Worm (Caenorhabditis elegans) whole organism, young adult: ENCODE results near the gene C14A6.7.

Source experiments
- B0019.2 ChIP-seq: fragments of 200-800 bp; sonication (Bioruptor generic); conservative IDR thresholded peaks from 2 replicates; pipeline ENCODE4 v1.3.6; 2022; ENCODE audit warnings: missing genetic modification reagents, missing genetic modification characterization, missing compliant biosample characterization
- B0336.3 ChIP-seq: fragments of 200-800 bp; sonication (Bioruptor generic); IDR thresholded peaks from 2 replicates; pipeline ENCODE4 v1.3.6; 2022; ENCODE audit warnings: missing genetic modification characterization, missing compliant biosample characterization
- F10E7.11 ChIP-seq: sonication (generic microtip); optimal IDR thresholded peaks from 2 replicates; lab custom pipeline; 2017; ENCODE audit warnings: mild to moderate bottlenecking, missing genetic modification characterization, moderate library complexity, missing compliant biosample characterization
- F33H1.4 ChIP-seq: fragments of 200-800 bp; sonication (Bioruptor generic); IDR thresholded peaks from 2 replicates; pipeline ENCODE4 v1.3.6; 2022; ENCODE audit warnings: missing genetic modification reagents, missing genetic modification characterization, missing compliant biosample characterization
- F57A8.1 ChIP-seq: fragments of 200-800 bp; sonication (Bioruptor generic); optimal IDR thresholded peaks from 2 replicates; lab custom pipeline; 2018; ENCODE audit warnings: mild to moderate bottlenecking, missing genetic modification characterization, moderate library complexity, missing compliant biosample characterization
- K11D2.4 ChIP-seq: fragments of 200-800 bp; sonication (Bioruptor generic); IDR thresholded peaks from 2 replicates; pipeline ENCODE4 v1.3.6; 2022; ENCODE audit warnings: missing genetic modification reagents, missing genetic modification characterization, missing compliant biosample characterization
- K12H6.12 ChIP-seq: fragments of 200-800 bp; sonication (Bioruptor generic); optimal IDR thresholded peaks from 2 replicates; lab custom pipeline; 2018; ENCODE audit warnings: mild to moderate bottlenecking, missing genetic modification characterization, missing compliant biosample characterization
- T07F8.4 ChIP-seq: sonication (generic microtip); optimal IDR thresholded peaks from 2 replicates; lab custom pipeline; 2016; ENCODE audit warnings: mild to moderate bottlenecking, missing genetic modification characterization, moderate library complexity, missing compliant biosample characterization
- Y53F4B.3 ChIP-seq: fragments of 200-800 bp; sonication (Bioruptor generic); IDR thresholded peaks from 2 replicates; pipeline ENCODE4 v1.3.6; 2022; ENCODE audit warnings: missing genetic modification reagents, missing genetic modification characterization, missing compliant biosample characterization
- ama-1 ChIP-seq, 3 experiments: fragments of 150-350 bp in 1 of 3; sonication (generic microtip) in 2 of 3; optimal IDR thresholded peaks; 2 replicates each; lab custom pipeline; 2014 to 2018; ENCODE audit warnings: missing biosample characterization in 2 of 3, missing genetic modification characterization in 2 of 3, missing genetic modification reagents in 2 of 3
- aptf-3 ChIP-seq: fragments of 200-800 bp; sonication (Bioruptor generic); IDR thresholded peaks from 2 replicates; pipeline ENCODE4 v1.3.6; 2022; ENCODE audit warnings: missing genetic modification characterization, missing compliant biosample characterization
- chd-7 ChIP-seq: sonication (generic microtip); optimal IDR thresholded peaks from 2 replicates; lab custom pipeline; 2016; ENCODE audit warnings: mild to moderate bottlenecking, missing genetic modification characterization, moderate library complexity, missing compliant biosample characterization
- dox-1 ChIP-seq: fragments of 200-800 bp; sonication (Bioruptor generic); IDR thresholded peaks from 2 replicates; pipeline ENCODE4 v1.3.6; 2022; ENCODE audit warnings: missing genetic modification reagents, missing genetic modification characterization, missing compliant biosample characterization
- dpl-1 ChIP-seq: fragments of 150-350 bp; optimal IDR thresholded peaks from 2 replicates; lab custom pipeline; 2014; ENCODE audit warnings: missing biosample characterization, missing genetic modification reagents, missing genetic modification characterization
- efl-1 ChIP-seq: fragments of 150-350 bp; optimal IDR thresholded peaks from 2 replicates; lab custom pipeline; 2014; ENCODE audit warnings: missing biosample characterization, missing genetic modification reagents, missing genetic modification characterization
- egl-44 ChIP-seq: fragments of 200-800 bp; sonication (Bioruptor generic); IDR thresholded peaks from 2 replicates; pipeline ENCODE4 v1.3.6; 2022; ENCODE audit warnings: missing genetic modification reagents, missing genetic modification characterization, missing compliant biosample characterization
- ekl-4 ChIP-seq: fragments of 200-800 bp; sonication (Bioruptor generic); IDR thresholded peaks from 2 replicates; pipeline ENCODE4 v1.3.6; 2022; ENCODE audit warnings: missing genetic modification reagents, missing genetic modification characterization, missing compliant biosample characterization
- fkh-3 ChIP-seq: sonication (generic microtip); optimal IDR thresholded peaks from 2 replicates; lab custom pipeline; 2016; ENCODE audit warnings: mild to moderate bottlenecking, missing genetic modification characterization, missing compliant biosample characterization
- him-1 ChIP-seq: sonication (generic microtip); optimal IDR thresholded peaks from 2 replicates; lab custom pipeline; 2016; ENCODE audit warnings: missing genotype, missing genetic modification reagents, missing genetic modification characterization, missing compliant biosample characterization
- lin-26 ChIP-seq: fragments of 200-800 bp; sonication (Bioruptor generic); IDR thresholded peaks from 2 replicates; pipeline ENCODE4 v1.3.6; 2022; ENCODE audit warnings: missing genetic modification reagents, missing genetic modification characterization, missing compliant biosample characterization
- lin-35 ChIP-seq, 3 experiments: fragments of 150-350 bp in 2 of 3; sonication (generic microtip) in 1 of 3; optimal IDR thresholded peaks; 2 replicates each; lab custom pipeline; 2014 to 2018; ENCODE audit warnings: missing biosample characterization in 3 of 3, missing genetic modification characterization in 3 of 3, missing genetic modification reagents in 3 of 3
- lir-1 ChIP-seq: fragments of 200-800 bp; sonication (Bioruptor generic); conservative IDR thresholded peaks from 2 replicates; pipeline ENCODE4 v1.3.6; 2022; ENCODE audit warnings: missing genetic modification reagents, missing genetic modification characterization, missing compliant biosample characterization
- madf-10 ChIP-seq: sonication (generic microtip); optimal IDR thresholded peaks from 2 replicates; lab custom pipeline; 2016; ENCODE audit warnings: mild to moderate bottlenecking, missing genetic modification characterization, missing compliant biosample characterization
- madf-8 ChIP-seq: fragments of 200-800 bp; sonication (Bioruptor generic); conservative IDR thresholded peaks from 2 replicates; pipeline ENCODE4 v1.3.6; 2022; ENCODE audit warnings: missing genetic modification reagents, missing genetic modification characterization, missing compliant biosample characterization
- mes-4 ChIP-seq: sonication (generic microtip); optimal IDR thresholded peaks from 2 replicates; lab custom pipeline; 2016; ENCODE audit warnings: missing genotype, missing genetic modification characterization, missing compliant biosample characterization
- nhr-120 ChIP-seq: fragments of 200-800 bp; sonication (Bioruptor generic); IDR thresholded peaks from 2 replicates; pipeline ENCODE4 v1.3.6; 2022; ENCODE audit warnings: missing genetic modification characterization, missing compliant biosample characterization
- nhr-27 ChIP-seq: fragments of 200-800 bp; sonication (Bioruptor generic); optimal IDR thresholded peaks from 2 replicates; lab custom pipeline; 2018; ENCODE audit warnings: mild to moderate bottlenecking, missing genetic modification characterization, moderate library complexity, missing compliant biosample characterization
- nhr-90 ChIP-seq: sonication (generic microtip); optimal IDR thresholded peaks from 2 replicates; lab custom pipeline; 2016; ENCODE audit warnings: missing genotype, mild to moderate bottlenecking, missing genetic modification characterization, missing compliant biosample characterization
- pha-4 ChIP-seq: fragments of 150-350 bp; sonication (generic microtip); optimal IDR thresholded peaks from 2 replicates; lab custom pipeline; 2014; ENCODE audit warnings: missing biosample characterization, missing genetic modification reagents, missing genetic modification characterization
- repo-1 ChIP-seq: sonication (generic microtip); optimal IDR thresholded peaks from 2 replicates; lab custom pipeline; 2017; ENCODE audit warnings: mild to moderate bottlenecking, missing genetic modification characterization, missing compliant biosample characterization
- sdz-38 ChIP-seq: sonication (generic microtip); optimal IDR thresholded peaks from 2 replicates; lab custom pipeline; 2016; ENCODE audit warnings: missing genotype, missing genetic modification characterization, missing compliant biosample characterization
- snpc-1.1 ChIP-seq: sonication (generic microtip); optimal IDR thresholded peaks from 2 replicates; lab custom pipeline; 2017; ENCODE audit warnings: missing genetic modification characterization, mild to moderate bottlenecking, missing compliant biosample characterization, antibody characterized with exemption, moderate library complexity, missing genotype, missing genetic modification reagents; ENCODE audit not compliant: insufficient read depth
- snpc-3.4 ChIP-seq: sonication (generic microtip); optimal IDR thresholded peaks from 2 replicates; lab custom pipeline; 2017; ENCODE audit warnings: missing genetic modification characterization, mild to moderate bottlenecking, missing compliant biosample characterization, antibody characterized with exemption, moderate library complexity, missing genotype, missing genetic modification reagents
- tbx-9 ChIP-seq: sonication (generic microtip); optimal IDR thresholded peaks from 2 replicates; lab custom pipeline; 2016; ENCODE audit warnings: borderline replicate concordance, missing genetic modification characterization, inconsistent platforms, missing compliant biosample characterization
- unc-130 ChIP-seq: sonication (generic microtip); optimal IDR thresholded peaks from 2 replicates; lab custom pipeline; 2016; ENCODE audit warnings: missing genetic modification reagents, missing genetic modification characterization, missing compliant biosample characterization
- xnd-1 ChIP-seq: sonication (generic microtip); optimal IDR thresholded peaks from 2 replicates; lab custom pipeline; 2016; ENCODE audit warnings: missing genotype, missing genetic modification reagents, missing genetic modification characterization, missing compliant biosample characterization
- ztf-26 ChIP-seq: sonication (generic microtip); optimal IDR thresholded peaks from 2 replicates; lab custom pipeline; 2017; ENCODE audit warnings: missing genetic modification characterization, missing compliant biosample characterization
- ztf-28 ChIP-seq: fragments of 200-800 bp; sonication (Bioruptor generic); IDR thresholded peaks from 2 replicates; pipeline ENCODE4 v1.3.6; 2022; ENCODE audit warnings: missing genetic modification reagents, missing genetic modification characterization, missing compliant biosample characterization

The C14A6.7 gene

ce11 chrV:18179663-18180062 is 11.5 kb upstream of the C14A6.7 start, which contains the start of gene C31G12.1:
Gene C31G12.1, plus strand, starts transcription at chrV:18179963.
- TF ChIP-seq K12H6.12 (tag; lab: Kevin White, UChicago) (no peak), Y53F4B.3 (GFP tag; lab: Robert Waterston, UW) (no peak), madf-8 (GFP tag; lab: Robert Waterston, UW) (no peak), repo-1 (tag; lab: Kevin White, UChicago) (no peak), F10E7.11 (no peak), B0336.3 (no peak), dpl-1 (no peak), unc-130 (GFP tag; lab: Kevin White, UChicago) (no peak), F33H1.4 (GFP tag; lab: Robert Waterston, UW) (no peak), ekl-4 (no peak), him-1 (tag; lab: Kevin White, UChicago) (no peak), fkh-3 (tag; lab: Kevin White, UChicago) (no peak), snpc-1.1 (tag; lab: Kevin White, UChicago) (no peak), lir-1 (GFP tag; lab: Robert Waterston, UW) (no peak), nhr-27 (no peak), efl-1 (GFP tag; lab: Kevin White, UChicago) (no peak), snpc-3.4 (tag; lab: Kevin White, UChicago) (no peak), F57A8.1 (GFP tag; lab: Kevin White, UChicago) (no peak)

ce11 chrV:18178659-18179058 is 10.5 kb upstream of the C14A6.7 start, which contains the start of gene C31G12.4:
Gene C31G12.4, minus strand, starts transcription at chrV:18178759.
- TF ChIP-seq nhr-27 (no peak), tbx-9 (no peak), egl-44 (GFP tag; lab: Robert Waterston, UW) (no peak)

ce11 chrV:18174951-18175350 is 6.8 kb upstream of the C14A6.7 start:
- TF ChIP-seq aptf-3 (GFP tag; lab: Robert Waterston, UW) (peak; percentile 64; the same call in 1 of the 2 replicates), lin-26 (GFP tag; lab: Robert Waterston, UW) (0 out of 2 replicates have a peak, but pooled peaks have one; percentile 46), nhr-120 (GFP tag; lab: Robert Waterston, UW) (0 out of 2 replicates have a peak, but pooled peaks have one; percentile 69), dox-1 (0 out of 2 replicates have a peak, but pooled peaks have one; percentile 27), egl-44 (GFP tag; lab: Robert Waterston, UW) (0 out of 2 replicates have a peak, but pooled peaks have one; percentile 33)

- TF ChIP-seq T07F8.4 (tag; lab: Kevin White, UChicago) (no peak), mes-4 (tag; lab: Kevin White, UChicago) (no peak), aptf-3 (GFP tag; lab: Robert Waterston, UW) (no peak), ztf-26 (tag; lab: Kevin White, UChicago) (no peak), B0019.2 (GFP tag; lab: Robert Waterston, UW) (no peak), K11D2.4 (GFP tag; lab: Robert Waterston, UW) (no peak), nhr-90 (tag; lab: Kevin White, UChicago) (no peak), xnd-1 (tag; lab: Kevin White, UChicago) (no peak), sdz-38 (tag; lab: Kevin White, UChicago) (no peak), chd-7 (tag; lab: Kevin White, UChicago) (no peak), lin-35 (GFP tag; optimal IDR thresholded peaks at IDR 0.05; lab: Kevin White, UChicago) (no peak), ama-1 (optimal IDR thresholded peaks at IDR 0.05; lab: Kevin White, UChicago) (no peak), ama-1 (GFP tag; optimal IDR thresholded peaks at IDR 0.05; lab: Kevin White, UChicago) (no peak), pha-4 (tag; lab: Kevin White, UChicago) (no peak), madf-10 (tag; lab: Kevin White, UChicago) (no peak), ztf-28 (GFP tag; lab: Robert Waterston, UW) (no peak)
Measured at ce11 chrV:18171568-18171967, 3.4 kb upstream of the C14A6.7 start, which contains the start of gene C14A6.8. Gene C14A6.8, minus strand, starts transcription at chrV:18171668.
